Worm (Caenorhabditis elegans) whole organism, late embryonic: ENCODE data around the gene F11A5.16.

ENCODE experiments used
- ama-1 ChIP-seq: fragments of 150-350 bp; optimal IDR thresholded peaks from 2 replicates; lab custom pipeline; 2014
- ceh-30 ChIP-seq: fragments of 150-350 bp; optimal IDR thresholded peaks from 2 replicates; lab custom pipeline; 2014; ENCODE audit warnings: missing biosample characterization, missing genetic modification characterization
- ceh-9 ChIP-seq: sonication (generic microtip); optimal IDR thresholded peaks from 2 replicates; lab custom pipeline; 2016; ENCODE audit warnings: mild to moderate bottlenecking, missing genetic modification characterization, inconsistent platforms, missing compliant biosample characterization
- dve-1 ChIP-seq: sonication (generic microtip); optimal IDR thresholded peaks from 2 replicates; lab custom pipeline; 2017; ENCODE audit warnings: antibody characterized with exemption, mild to moderate bottlenecking, missing genetic modification characterization, missing compliant biosample characterization
- ets-4 ChIP-seq: sonication (generic microtip); optimal IDR thresholded peaks from 2 replicates; lab custom pipeline; 2016; ENCODE audit warnings: missing genetic modification characterization, missing compliant biosample characterization
- hlh-13 ChIP-seq: fragments of 200-800 bp; sonication (Bioruptor generic); optimal IDR thresholded peaks from 2 replicates; lab custom pipeline; 2018; ENCODE audit warnings: mild to moderate bottlenecking, missing genetic modification characterization, missing compliant biosample characterization
- hlh-30 ChIP-seq: sonication (generic microtip); optimal IDR thresholded peaks from 2 replicates; lab custom pipeline; 2017; ENCODE audit warnings: antibody characterized with exemption, missing genetic modification characterization, missing compliant biosample characterization; ENCODE audit not compliant: insufficient read depth
- pax-1 ChIP-seq: fragments of 150-350 bp; optimal IDR thresholded peaks from 2 replicates; lab custom pipeline; 2014; ENCODE audit warnings: missing biosample characterization, missing genetic modification characterization
- pqm-1 ChIP-seq: sonication (generic microtip); optimal IDR thresholded peaks from 2 replicates; lab custom pipeline; 2016; ENCODE audit warnings: missing genetic modification characterization, missing compliant biosample characterization
- pros-1 ChIP-seq: fragments of 150-350 bp; optimal IDR thresholded peaks from 2 replicates; lab custom pipeline; 2014; ENCODE audit warnings: missing biosample characterization, missing genetic modification reagents, missing genetic modification characterization
- tbx-2 ChIP-seq: sonication (generic microtip); optimal IDR thresholded peaks from 2 replicates; lab custom pipeline; 2016; ENCODE audit warnings: missing genetic modification characterization, missing compliant biosample characterization
- unc-55 ChIP-seq: sonication (generic microtip); optimal IDR thresholded peaks from 2 replicates; lab custom pipeline; 2017; ENCODE audit warnings: missing biosample characterization, missing genetic modification reagents, missing genetic modification characterization

DNA sequence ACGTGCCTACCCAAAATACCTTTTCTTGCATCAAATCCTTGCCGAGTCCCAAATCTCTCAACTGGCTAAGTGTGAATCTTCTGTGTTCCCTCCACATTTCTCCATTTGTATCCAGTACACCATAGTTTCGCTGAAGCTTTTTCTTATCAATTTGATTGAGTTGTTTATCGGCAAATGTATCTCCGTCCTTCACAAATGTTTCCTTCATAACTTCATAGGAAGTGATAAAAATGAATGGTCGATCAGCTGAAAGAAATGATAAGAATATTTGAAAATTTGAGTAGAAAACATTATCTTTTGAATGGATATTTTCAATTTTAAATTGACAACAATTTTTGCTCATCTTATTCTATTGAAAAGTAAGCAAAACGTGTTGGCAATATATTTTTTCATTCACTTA, 35.5 kb upstream of the F11A5.16 start:
- TF ChIP-seq hlh-30 (tag; lab: Kevin White, UChicago) (no peak), ama-1 (lab: Kevin White, UChicago) (no peak), pax-1 (tag; lab: Kevin White, UChicago) (no peak), ets-4 (tag; lab: Kevin White, UChicago) (no peak), pqm-1 (tag; lab: Kevin White, UChicago) (no peak), pros-1 (tag; lab: Kevin White, UChicago) (no peak), ceh-9 (tag; lab: Kevin White, UChicago) (no peak), tbx-2 (no peak), unc-55 (GFP tag; lab: Kevin White, UChicago) (no peak), ceh-30 (tag; lab: Kevin White, UChicago) (no peak), hlh-13 (GFP tag; lab: Kevin White, UChicago) (no peak), dve-1 (tag; lab: Kevin White, UChicago) (no peak)
